Worm (Caenorhabditis elegans) whole organism, L2 larva: ENCODE measurements around the gene ric-3.

Experiments
- F13H6.1 ChIP-seq: sonication (generic microtip); optimal IDR thresholded peaks from 2 replicates; lab custom pipeline; 2016; ENCODE audit warnings: missing genetic modification characterization, missing compliant biosample characterization
- Y55F3AM.14 ChIP-seq: fragments of 200-800 bp; sonication (Bioruptor generic); optimal IDR thresholded peaks from 2 replicates; lab custom pipeline; 2018; ENCODE audit warnings: mild to moderate bottlenecking, missing genetic modification characterization, missing compliant biosample characterization
- ZK546.5 ChIP-seq: sonication (generic microtip); optimal IDR thresholded peaks from 2 replicates; lab custom pipeline; 2017; ENCODE audit warnings: missing biosample characterization, missing genetic modification characterization
- aly-2 ChIP-seq: fragments of 150-350 bp; optimal IDR thresholded peaks from 2 replicates; lab custom pipeline; 2014; ENCODE audit warnings: missing biosample characterization, missing genetic modification characterization
- ama-1 ChIP-seq: fragments of 150-350 bp; optimal IDR thresholded peaks from 2 replicates; lab custom pipeline; 2018; ENCODE audit warnings: inconsistent platforms
- ceh-82 ChIP-seq: fragments of 150-350 bp; optimal IDR thresholded peaks from 2 replicates; lab custom pipeline; 2014; ENCODE audit warnings: missing biosample characterization, missing genetic modification characterization
- crh-2 ChIP-seq: sonication (generic microtip); optimal IDR thresholded peaks from 2 replicates; lab custom pipeline; 2017; ENCODE audit warnings: missing biosample characterization, missing genetic modification characterization
- egl-27 ChIP-seq: sonication (generic microtip); optimal IDR thresholded peaks from 3 replicates; lab custom pipeline; 2017; ENCODE audit warnings: missing biosample characterization, missing genetic modification reagents, missing genetic modification characterization
- elt-1 ChIP-seq: fragments of 150-350 bp; optimal IDR thresholded peaks from 2 replicates; lab custom pipeline; 2014; ENCODE audit warnings: missing biosample characterization, missing genetic modification characterization
- elt-3 ChIP-seq: sonication (generic microtip); optimal IDR thresholded peaks from 2 replicates; lab custom pipeline; 2017; ENCODE audit warnings: missing biosample characterization, missing genetic modification characterization
- fos-1 ChIP-seq: fragments of 150-350 bp; optimal IDR thresholded peaks from 2 replicates; lab custom pipeline; 2014; ENCODE audit warnings: missing biosample characterization, missing genetic modification characterization
- gmeb-1 ChIP-seq: fragments of 150-350 bp; optimal IDR thresholded peaks from 2 replicates; lab custom pipeline; 2014; ENCODE audit warnings: missing biosample characterization, missing genetic modification characterization
- lin-13 ChIP-seq: fragments of 150-350 bp; optimal IDR thresholded peaks from 2 replicates; lab custom pipeline; 2014; ENCODE audit warnings: missing biosample characterization, missing genetic modification reagents, missing genetic modification characterization
- lin-39 ChIP-seq: fragments of 150-350 bp; optimal IDR thresholded peaks from 2 replicates; lab custom pipeline; 2014; ENCODE audit warnings: missing biosample characterization, missing genetic modification reagents, missing genetic modification characterization
- lsy-2 ChIP-seq, 2 experiments: fragments of 150-350 bp in 1 of 2; sonication (generic microtip) in 1 of 2; optimal IDR thresholded peaks; 2 replicates each; lab custom pipeline; 2014 to 2017; ENCODE audit warnings: missing biosample characterization in 2 of 2, missing genetic modification characterization in 2 of 2
- mab-5 ChIP-seq: fragments of 150-350 bp; optimal IDR thresholded peaks from 2 replicates; lab custom pipeline; 2014; ENCODE audit warnings: missing biosample characterization, missing genetic modification characterization
- mbf-1 ChIP-seq: sonication (generic microtip); optimal IDR thresholded peaks from 2 replicates; lab custom pipeline; 2017; ENCODE audit warnings: missing biosample characterization, missing genetic modification characterization
- mdl-1 ChIP-seq, 2 experiments: fragments of 150-350 bp in 1 of 2; sonication (generic microtip) in 1 of 2; optimal IDR thresholded peaks; 2 replicates each; lab custom pipeline; 2017; ENCODE audit warnings: missing biosample characterization in 2 of 2, missing genetic modification characterization in 2 of 2
- nhr-10 ChIP-seq: sonication (generic microtip); optimal IDR thresholded peaks from 2 replicates; lab custom pipeline; 2017; ENCODE audit warnings: missing biosample characterization, missing genetic modification characterization
- nhr-12 ChIP-seq: fragments of 150-350 bp; optimal IDR thresholded peaks from 2 replicates; lab custom pipeline; 2014; ENCODE audit warnings: missing biosample characterization, missing genetic modification characterization
- nhr-129 ChIP-seq: fragments of 150-350 bp; optimal IDR thresholded peaks from 2 replicates; lab custom pipeline; 2014; ENCODE audit warnings: missing biosample characterization, missing genetic modification characterization
- nhr-23 ChIP-seq: fragments of 150-350 bp; optimal IDR thresholded peaks from 2 replicates; lab custom pipeline; 2014; ENCODE audit warnings: missing biosample characterization, missing genetic modification reagents, missing genetic modification characterization
- nhr-237 ChIP-seq: fragments of 150-350 bp; optimal IDR thresholded peaks from 2 replicates; lab custom pipeline; 2014; ENCODE audit warnings: missing biosample characterization, missing genetic modification characterization
- peb-1 ChIP-seq: fragments of 150-350 bp; optimal IDR thresholded peaks from 2 replicates; lab custom pipeline; 2014; ENCODE audit warnings: missing biosample characterization, missing genetic modification characterization
- sem-4 ChIP-seq: fragments of 150-350 bp; optimal IDR thresholded peaks from 2 replicates; lab custom pipeline; 2014; ENCODE audit warnings: missing biosample characterization, missing genetic modification reagents, missing genetic modification characterization
- skn-1 ChIP-seq: sonication (generic microtip); optimal IDR thresholded peaks from 2 replicates; lab custom pipeline; 2017; ENCODE audit warnings: missing biosample characterization, missing genetic modification characterization
- sma-3 ChIP-seq: sonication (generic microtip); optimal IDR thresholded peaks from 2 replicates; lab custom pipeline; 2016; ENCODE audit warnings: missing genetic modification reagents, missing genetic modification characterization, missing compliant biosample characterization
- sma-9 ChIP-seq, 2 experiments: fragments of 150-350 bp in 1 of 2; sonication (generic microtip) in 1 of 2; optimal IDR thresholded peaks; 2 replicates each; lab custom pipeline; 2014 to 2016; ENCODE audit warnings: missing genetic modification characterization in 2 of 2, mild to moderate bottlenecking in 1 of 2, missing biosample characterization in 1 of 2, missing compliant biosample characterization in 1 of 2, missing genetic modification reagents in 1 of 2, moderate library complexity in 1 of 2
- unc-62 ChIP-seq: fragments of 150-350 bp; optimal IDR thresholded peaks from 2 replicates; lab custom pipeline; 2014; ENCODE audit warnings: missing biosample characterization, missing genetic modification reagents, missing genetic modification characterization
- zag-1 ChIP-seq: fragments of 150-350 bp; optimal IDR thresholded peaks from 2 replicates; lab custom pipeline; 2014; ENCODE audit warnings: missing biosample characterization, missing genetic modification characterization
- ztf-1 ChIP-seq: fragments of 200-800 bp; sonication (Bioruptor generic); conservative IDR thresholded peaks from 2 replicates; pipeline ENCODE4 v1.3.6; 2022; ENCODE audit warnings: missing genetic modification characterization, missing compliant biosample characterization
- ztf-4 ChIP-seq: fragments of 150-350 bp; optimal IDR thresholded peaks from 2 replicates; lab custom pipeline; 2014; ENCODE audit warnings: missing biosample characterization, missing genetic modification characterization

Gene ric-3

DNA sequence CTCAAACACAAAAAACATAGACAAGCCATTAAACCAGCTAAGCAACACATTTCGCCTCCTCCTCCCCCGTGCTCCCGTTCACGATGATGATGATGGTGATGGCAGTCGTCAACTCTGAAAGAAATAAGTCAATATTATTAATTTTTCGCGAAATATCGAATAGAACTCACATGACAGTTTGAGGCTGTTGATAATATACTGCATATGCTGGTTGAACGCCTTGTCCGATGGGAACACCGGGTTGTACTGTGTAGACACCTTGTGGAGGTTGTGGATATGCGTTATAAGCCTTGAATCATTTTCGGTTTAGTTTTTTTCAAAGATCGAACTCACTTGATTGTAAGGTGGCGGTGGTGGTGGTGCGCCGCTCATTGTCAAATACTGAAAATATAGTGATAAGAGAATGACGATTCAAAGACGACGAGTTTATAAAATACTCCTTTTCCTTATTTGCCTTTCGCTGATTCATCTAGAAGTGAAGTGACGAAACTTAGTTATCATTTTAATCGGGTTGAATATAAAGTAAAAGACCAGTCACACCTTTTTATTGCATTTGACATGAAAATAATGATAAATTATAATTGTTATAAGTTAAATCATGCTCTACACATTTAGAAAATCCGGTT is 26.1 kb upstream of the ric-3 start, which contains the start of gene C33H5.13:
Gene C33H5.13 (minus strand): TSS at position 443 of the 626 bp plus-strand sequence.
- TF ChIP-seq gmeb-1 (tag; lab: Kevin White, UChicago) (no peak), peb-1 (tag; lab: Kevin White, UChicago) (no peak), egl-27 (no peak), skn-1 (peak; percentile 35), ztf-4 (tag; lab: Kevin White, UChicago) (no peak), fos-1 (tag; lab: Kevin White, UChicago) (peak; percentile 97), crh-2 (tag; lab: Kevin White, UChicago) (peak; percentile 32), sma-9 (GFP tag; optimal IDR thresholded peaks at IDR 0.05; lab: Kevin White, UChicago) (peak; percentile 13), sma-9 (tag; optimal IDR thresholded peaks at IDR 0.05; lab: Kevin White, UChicago) (no peak), nhr-129 (tag; lab: Kevin White, UChicago) (peak; percentile 7)

ce11 chrIV:7794709-7795108 is 23.3 kb upstream of the ric-3 start, which contains the start of gene ntp-1:
TSS of gene ntp-1 (minus strand) at chrIV:7794809.
- TF ChIP-seq ZK546.5 (tag; lab: Kevin White, UChicago), result no peak
- TF ChIP-seq mdl-1 (tag; optimal IDR thresholded peaks at IDR 0.05; lab: Kevin White, UChicago), result no peak
- no peak for TF ChIP-seq nhr-129 (tag; lab: Kevin White, UChicago)
- no peak for TF ChIP-seq lin-13 (GFP tag; lab: Kevin White, UChicago)
- TF ChIP-seq elt-3, result no peak
- no peak for TF ChIP-seq ztf-1 (GFP tag; lab: Robert Waterston, UW)
- no peak for TF ChIP-seq sem-4 (tag; lab: Kevin White, UChicago)
- TF ChIP-seq peb-1 (tag; lab: Kevin White, UChicago), result no peak
- no peak for TF ChIP-seq F13H6.1 (tag; lab: Kevin White, UChicago)
- TF ChIP-seq zag-1 (tag; lab: Kevin White, UChicago), result no peak
- TF ChIP-seq ceh-82 (tag; lab: Kevin White, UChicago), result no peak
- TF ChIP-seq elt-1, result no peak
- TF ChIP-seq nhr-10 (tag; lab: Kevin White, UChicago), result no peak

ce11 chrIV:7796432-7797113 is 21.5 kb upstream of the ric-3 start, which contains the start of gene sgo-1:
TSS of gene sgo-1 (minus strand) at chrIV:7796482.
- TF ChIP-seq lsy-2 (tag; optimal IDR thresholded peaks at IDR 0.05; lab: Kevin White, UChicago) (no peak), sma-3 (GFP tag; lab: Kevin White, UChicago) (no peak), nhr-237 (tag; lab: Kevin White, UChicago) (no peak)

ce11 chrIV:7800338-7800737 is 17.7 kb upstream of the ric-3 start:
- TF ChIP-seq unc-62, result no peak
- no peak for TF ChIP-seq sma-3 (GFP tag; lab: Kevin White, UChicago)
- no peak for TF ChIP-seq nhr-237 (tag; lab: Kevin White, UChicago)
- TF ChIP-seq ama-1 (lab: Kevin White, UChicago), result no peak
- no peak for TF ChIP-seq nhr-23 (tag; lab: Kevin White, UChicago)
- no peak for TF ChIP-seq peb-1 (tag; lab: Kevin White, UChicago)
- TF ChIP-seq nhr-12 (tag; lab: Kevin White, UChicago), result no peak

DNA sequence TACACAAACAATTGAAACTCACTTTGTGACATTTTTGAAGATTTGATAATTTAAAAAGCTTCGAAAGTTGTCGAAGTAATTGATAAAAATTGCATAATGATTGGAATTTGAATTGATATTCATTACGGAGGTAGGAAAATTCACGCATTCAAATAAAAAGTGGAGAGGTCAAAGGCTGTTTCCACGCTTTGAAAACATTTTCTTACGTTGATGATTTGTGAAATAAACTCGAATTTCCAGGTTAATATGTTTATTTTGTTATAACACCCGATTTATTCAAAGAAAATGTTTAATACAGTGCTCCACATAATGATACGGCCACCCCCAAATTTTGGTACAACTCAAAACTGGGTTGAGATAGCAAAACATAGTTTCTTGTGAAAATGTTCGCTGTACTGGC is 14.8 kb upstream of the ric-3 start, which contains the start of gene C33H5.16:
Gene C33H5.16 (minus strand): TSS at position 101 of the 400 bp plus-strand sequence.
- no peak for TF ChIP-seq egl-27
- TF ChIP-seq aly-2 (tag; lab: Kevin White, UChicago), result no peak
- no peak for TF ChIP-seq ZK546.5 (tag; lab: Kevin White, UChicago)
- no peak for TF ChIP-seq mbf-1 (tag; lab: Kevin White, UChicago)
- no peak for TF ChIP-seq Y55F3AM.14 (GFP tag; lab: Kevin White, UChicago)
- TF ChIP-seq peb-1 (tag; lab: Kevin White, UChicago), result no peak
- no peak for TF ChIP-seq nhr-23 (tag; lab: Kevin White, UChicago)
- no peak for TF ChIP-seq lsy-2 (tag; optimal IDR thresholded peaks at IDR 0.05; lab: Kevin White, UChicago)
- TF ChIP-seq unc-62, result no peak
- TF ChIP-seq lin-39, result no peak
- no peak for TF ChIP-seq ama-1 (lab: Kevin White, UChicago)
- TF ChIP-seq sma-9 (GFP tag; optimal IDR thresholded peaks at IDR 0.05; lab: Kevin White, UChicago), result no peak
- no peak for TF ChIP-seq sma-9 (tag; optimal IDR thresholded peaks at IDR 0.05; lab: Kevin White, UChicago)
- TF ChIP-seq ztf-1 (GFP tag; lab: Robert Waterston, UW), result no peak
- TF ChIP-seq mab-5 (tag; lab: Kevin White, UChicago), result no peak
